Worm (Caenorhabditis elegans) whole organism, early embryonic: ENCODE measurements around the gene nasp-2.

Experiments used
- B0310.2 ChIP-seq: sonication (generic microtip); optimal IDR thresholded peaks from 2 replicates; lab custom pipeline; 2016; ENCODE audit warnings: mild to moderate bottlenecking, missing genetic modification characterization, missing compliant biosample characterization
- F13C5.2 ChIP-seq: sonication (generic microtip); optimal IDR thresholded peaks from 2 replicates; lab custom pipeline; 2017; ENCODE audit warnings: mild to moderate bottlenecking, missing genetic modification characterization, inconsistent platforms, missing compliant biosample characterization
- aly-1 ChIP-seq: sonication (generic microtip); optimal IDR thresholded peaks from 2 replicates; lab custom pipeline; 2016; ENCODE audit warnings: missing genetic modification characterization, missing compliant biosample characterization
- ama-1 ChIP-seq: fragments of 150-350 bp; optimal IDR thresholded peaks from 2 replicates; lab custom pipeline; 2014
- ceh-13 ChIP-seq: fragments of 200-800 bp; sonication (Bioruptor generic); optimal IDR thresholded peaks from 2 replicates; lab custom pipeline; 2018; ENCODE audit warnings: mild to moderate bottlenecking, missing genetic modification characterization, missing compliant biosample characterization
- ceh-36 ChIP-seq: sonication (generic microtip); optimal IDR thresholded peaks from 2 replicates; lab custom pipeline; 2016; ENCODE audit warnings: missing genetic modification characterization, inconsistent platforms, missing compliant biosample characterization
- ets-7 ChIP-seq: sonication (generic microtip); optimal IDR thresholded peaks from 2 replicates; lab custom pipeline; 2016; ENCODE audit warnings: missing genotype, missing genetic modification characterization, missing compliant biosample characterization
- flt-1 ChIP-seq: fragments of 200-800 bp; sonication (Bioruptor generic); IDR thresholded peaks from 2 replicates; pipeline ENCODE4 v1.3.6; 2022; ENCODE audit warnings: missing genetic modification characterization, missing compliant biosample characterization
- hmbx-1 ChIP-seq: sonication (generic microtip); optimal IDR thresholded peaks from 2 replicates; lab custom pipeline; 2016; ENCODE audit warnings: mild to moderate bottlenecking, missing genetic modification characterization, missing compliant biosample characterization
- hmg-4 ChIP-seq: fragments of 200-800 bp; sonication (Bioruptor generic); optimal IDR thresholded peaks from 2 replicates; lab custom pipeline; 2018; ENCODE audit warnings: mild to moderate bottlenecking, missing genetic modification characterization, missing compliant biosample characterization
- hnd-1 ChIP-seq: sonication (generic microtip); optimal IDR thresholded peaks from 2 replicates; lab custom pipeline; 2016; ENCODE audit warnings: missing genetic modification characterization, missing compliant biosample characterization
- pes-1 ChIP-seq: fragments of 200-800 bp; sonication (Bioruptor generic); IDR thresholded peaks from 2 replicates; pipeline ENCODE4 v1.3.6; 2022; ENCODE audit warnings: missing genetic modification reagents, missing genetic modification characterization, missing compliant biosample characterization
- scrt-1 ChIP-seq: fragments of 200-800 bp; sonication (Bioruptor generic); IDR thresholded peaks from 2 replicates; pipeline ENCODE4 v1.3.6; 2022; ENCODE audit warnings: missing genetic modification characterization, missing compliant biosample characterization
- sea-1 ChIP-seq: fragments of 200-800 bp; sonication (Bioruptor generic); conservative IDR thresholded peaks from 2 replicates; pipeline ENCODE4 v1.3.6; 2022; ENCODE audit warnings: missing genetic modification characterization, missing compliant biosample characterization
- tbx-11 ChIP-seq: fragments of 200-800 bp; sonication (Bioruptor generic); IDR thresholded peaks from 2 replicates; pipeline ENCODE4 v1.3.6; 2022; ENCODE audit warnings: missing genetic modification characterization, missing compliant biosample characterization
- tbx-37 ChIP-seq: fragments of 200-800 bp; sonication (Bioruptor generic); conservative IDR thresholded peaks from 2 replicates; pipeline ENCODE4 v1.3.6; 2022; ENCODE audit warnings: missing genetic modification reagents, missing genetic modification characterization, missing compliant biosample characterization
- tra-4 ChIP-seq: sonication (generic microtip); optimal IDR thresholded peaks from 2 replicates; lab custom pipeline; 2017; ENCODE audit warnings: missing genetic modification characterization, missing compliant biosample characterization

nasp-2 gene

ce11 chrV:13312210-13312676 is at the start of gene nasp-2:
nasp-2 (minus strand) TSS chrV:13312260.
- TF ChIP-seq scrt-1 (GFP tag; lab: Robert Waterston, UW) (no peak), pes-1 (GFP tag; lab: Robert Waterston, UW) (no peak), ceh-36 (tag; lab: Kevin White, UChicago) (no peak), flt-1 (no peak), tbx-37 (GFP tag; lab: Robert Waterston, UW) (no peak), hmbx-1 (tag; lab: Kevin White, UChicago) (no peak), sea-1 (GFP tag; lab: Robert Waterston, UW) (no peak)

- no peak for TF ChIP-seq B0310.2
- TF ChIP-seq hnd-1 (tag; lab: Kevin White, UChicago): no peak
- TF ChIP-seq pes-1 (GFP tag; lab: Robert Waterston, UW): no peak
- no peak for TF ChIP-seq aly-1 (tag; lab: Kevin White, UChicago)
- TF ChIP-seq hmbx-1 (tag; lab: Kevin White, UChicago): no peak
- TF ChIP-seq ets-7 (tag; lab: Kevin White, UChicago): no peak
- TF ChIP-seq ceh-13 (GFP tag; lab: Kevin White, UChicago): no peak
- no peak for TF ChIP-seq flt-1
- no peak for TF ChIP-seq tra-4 (tag; lab: Kevin White, UChicago)
- no peak for TF ChIP-seq hmg-4 (GFP tag; lab: Kevin White, UChicago)
- no peak for TF ChIP-seq F13C5.2
- TF ChIP-seq ceh-36 (tag; lab: Kevin White, UChicago): no peak
- no peak for TF ChIP-seq ama-1 (lab: Kevin White, UChicago)
- TF ChIP-seq tbx-37 (GFP tag; lab: Robert Waterston, UW): no peak
- TF ChIP-seq scrt-1 (GFP tag; lab: Robert Waterston, UW): no peak
- no peak for TF ChIP-seq sea-1 (GFP tag; lab: Robert Waterston, UW)
- no peak for TF ChIP-seq tbx-11 (GFP tag; lab: Robert Waterston, UW)
Measured at ce11 chrV:13360254-13360653, 48.2 kb upstream of the nasp-2 start, which contains the start of gene F32H5.4. F32H5.4 (plus strand) TSS chrV:13360554.

- no peak for TF ChIP-seq tra-4 (tag; lab: Kevin White, UChicago)
- TF ChIP-seq hmg-4 (GFP tag; lab: Kevin White, UChicago): no peak
- no peak for TF ChIP-seq ceh-13 (GFP tag; lab: Kevin White, UChicago)
- TF ChIP-seq B0310.2: no peak
- TF ChIP-seq aly-1 (tag; lab: Kevin White, UChicago): no peak
- TF ChIP-seq hnd-1 (tag; lab: Kevin White, UChicago): no peak
- no peak for TF ChIP-seq ceh-36 (tag; lab: Kevin White, UChicago)
- no peak for TF ChIP-seq F13C5.2
- no peak for TF ChIP-seq ama-1 (lab: Kevin White, UChicago)
- no peak for TF ChIP-seq pes-1 (GFP tag; lab: Robert Waterston, UW)
- no peak for TF ChIP-seq scrt-1 (GFP tag; lab: Robert Waterston, UW)
- no peak for TF ChIP-seq flt-1
- TF ChIP-seq tbx-11 (GFP tag; lab: Robert Waterston, UW): no peak
- TF ChIP-seq hmbx-1 (tag; lab: Kevin White, UChicago): no peak
- no peak for TF ChIP-seq ets-7 (tag; lab: Kevin White, UChicago)
- TF ChIP-seq tbx-37 (GFP tag; lab: Robert Waterston, UW): no peak
- no peak for TF ChIP-seq sea-1 (GFP tag; lab: Robert Waterston, UW)
Measured at ce11 chrV:13358823-13359592, 46.9 kb upstream of the nasp-2 start, which contains the start of gene F32H5.3. F32H5.3 (plus strand) TSS chrV:13359335.

- TF ChIP-seq ama-1 (lab: Kevin White, UChicago) (no peak), tbx-37 (GFP tag; lab: Robert Waterston, UW) (no peak), sea-1 (GFP tag; lab: Robert Waterston, UW) (no peak)
Measured at ce11 chrV:13357652-13358281, 45.7 kb upstream of the nasp-2 start, which contains the start of gene F32H5.1. F32H5.1 (minus strand) TSS chrV:13358037.

- TF ChIP-seq B0310.2 (no peak), ceh-36 (tag; lab: Kevin White, UChicago) (no peak), tbx-11 (GFP tag; lab: Robert Waterston, UW) (no peak), ets-7 (tag; lab: Kevin White, UChicago) (no peak), ama-1 (lab: Kevin White, UChicago) (no peak), hmg-4 (GFP tag; lab: Kevin White, UChicago) (no peak), aly-1 (tag; lab: Kevin White, UChicago) (no peak), sea-1 (GFP tag; lab: Robert Waterston, UW) (no peak), scrt-1 (GFP tag; lab: Robert Waterston, UW) (no peak), hmbx-1 (tag; lab: Kevin White, UChicago) (no peak)
Measured at ce11 chrV:13356210-13356609, 44.1 kb upstream of the nasp-2 start.

- TF ChIP-seq F13C5.2 (no peak), flt-1 (no peak), ceh-36 (tag; lab: Kevin White, UChicago) (no peak), tbx-11 (GFP tag; lab: Robert Waterston, UW) (no peak), ama-1 (lab: Kevin White, UChicago) (no peak), tra-4 (tag; lab: Kevin White, UChicago) (no peak), B0310.2 (no peak), pes-1 (GFP tag; lab: Robert Waterston, UW) (no peak), ets-7 (tag; lab: Kevin White, UChicago) (no peak), tbx-37 (GFP tag; lab: Robert Waterston, UW) (no peak), ceh-13 (GFP tag; lab: Kevin White, UChicago) (no peak), sea-1 (GFP tag; lab: Robert Waterston, UW) (no peak), hmg-4 (GFP tag; lab: Kevin White, UChicago) (no peak), scrt-1 (GFP tag; lab: Robert Waterston, UW) (no peak), hmbx-1 (tag; lab: Kevin White, UChicago) (no peak), hnd-1 (tag; lab: Kevin White, UChicago) (no peak), aly-1 (tag; lab: Kevin White, UChicago) (no peak)
Measured at ce11 chrV:13352415-13352814, 40.4 kb upstream of the nasp-2 start.
